Worm (Caenorhabditis elegans) whole organism, L4 larva: ENCODE data around the gene metl-2.

Experiments
- D1046.2 ChIP-seq: fragments of 200-800 bp; sonication (Bioruptor generic); IDR thresholded peaks from 2 replicates; pipeline ENCODE4 v1.3.6; 2022; ENCODE audit warnings: missing genetic modification characterization, missing compliant biosample characterization
- R02D3.7 ChIP-seq: fragments of 150-350 bp; sonication (generic microtip); optimal IDR thresholded peaks from 3 replicates; lab custom pipeline; 2014; ENCODE audit warnings: missing biosample characterization, missing genetic modification characterization
- Y105C5A.15 ChIP-seq: fragments of 200-800 bp; sonication (Bioruptor generic); IDR thresholded peaks from 2 replicates; pipeline ENCODE4 v1.3.6; 2022; ENCODE audit warnings: missing genetic modification characterization, missing compliant biosample characterization
- ZK546.5 ChIP-seq, 2 experiments: sonication (generic microtip); optimal IDR thresholded peaks; 2 replicates each; lab custom pipeline; 2017; ENCODE audit warnings: missing biosample characterization in 2 of 2, missing genetic modification characterization in 2 of 2
- aha-1 ChIP-seq: fragments of 150-350 bp; peaks from one replicate; lab custom pipeline; 2014; ENCODE audit warnings: missing biosample characterization, missing genetic modification characterization
- aly-2 ChIP-seq: sonication (generic microtip); optimal IDR thresholded peaks from 2 replicates; lab custom pipeline; 2018; ENCODE audit warnings: missing biosample characterization, missing genetic modification characterization
- attf-4 ChIP-seq: sonication (generic microtip); optimal IDR thresholded peaks from 3 replicates; lab custom pipeline; 2017; ENCODE audit warnings: missing biosample characterization, missing genetic modification characterization
- ceh-28 ChIP-seq: fragments of 150-350 bp; optimal IDR thresholded peaks from 2 replicates; lab custom pipeline; 2014; ENCODE audit warnings: missing biosample characterization, missing genetic modification reagents, missing genetic modification characterization
- ceh-44 ChIP-seq: fragments of 200-800 bp; sonication (Bioruptor generic); IDR thresholded peaks from 2 replicates; pipeline ENCODE4 v1.3.6; 2022; ENCODE audit warnings: missing genetic modification reagents, missing genetic modification characterization, missing compliant biosample characterization
- ceh-82 ChIP-seq: sonication (generic microtip); optimal IDR thresholded peaks from 2 replicates; lab custom pipeline; 2017; ENCODE audit warnings: missing biosample characterization, missing genetic modification characterization
- ces-1 ChIP-seq: fragments of 150-350 bp; sonication (generic microtip); optimal IDR thresholded peaks from 4 replicates; lab custom pipeline; 2014; ENCODE audit warnings: missing biosample characterization, missing genetic modification reagents, missing genetic modification characterization
- cey-2 ChIP-seq: sonication (generic microtip); optimal IDR thresholded peaks from 3 replicates; lab custom pipeline; 2017; ENCODE audit warnings: missing genetic modification characterization, mild to moderate bottlenecking, missing compliant biosample characterization, antibody characterized with exemption, borderline replicate concordance; ENCODE audit not compliant: insufficient read depth
- ctbp-1 ChIP-seq: fragments of 200-800 bp; sonication (Bioruptor generic); IDR thresholded peaks from 2 replicates; pipeline ENCODE4 v1.3.6; 2022; ENCODE audit warnings: missing genetic modification reagents, missing genetic modification characterization, missing compliant biosample characterization
- dmd-9 ChIP-seq: fragments of 200-800 bp; sonication (Bioruptor generic); IDR thresholded peaks from 2 replicates; pipeline ENCODE4 v1.3.6; 2022; ENCODE audit warnings: missing genetic modification reagents, missing genetic modification characterization, missing compliant biosample characterization
- egl-27 ChIP-seq: sonication (generic microtip); optimal IDR thresholded peaks from 3 replicates; lab custom pipeline; 2017; ENCODE audit warnings: missing biosample characterization, missing genetic modification reagents, missing genetic modification characterization
- fkh-10 ChIP-seq: fragments of 150-350 bp; optimal IDR thresholded peaks from 2 replicates; lab custom pipeline; 2014; ENCODE audit warnings: missing biosample characterization, missing genetic modification reagents, missing genetic modification characterization
- hlh-30 ChIP-seq: sonication (generic microtip); optimal IDR thresholded peaks from 2 replicates; lab custom pipeline; 2017; ENCODE audit warnings: antibody characterized with exemption, mild to moderate bottlenecking, missing genetic modification characterization, missing compliant biosample characterization; ENCODE audit not compliant: insufficient read depth
- lin-29 ChIP-seq: fragments of 200-800 bp; sonication (Bioruptor generic); IDR thresholded peaks from 2 replicates; pipeline ENCODE4 v1.3.6; 2022; ENCODE audit warnings: missing genetic modification reagents, missing genetic modification characterization, missing compliant biosample characterization
- nhr-111 ChIP-seq: fragments of 200-800 bp; sonication (Bioruptor generic); optimal IDR thresholded peaks from 2 replicates; lab custom pipeline; 2018; ENCODE audit warnings: mild to moderate bottlenecking, missing genetic modification characterization, missing compliant biosample characterization
- nhr-42 ChIP-seq: fragments of 200-800 bp; sonication (Bioruptor generic); IDR thresholded peaks from 2 replicates; pipeline ENCODE4 v1.3.6; 2022; ENCODE audit warnings: missing genetic modification characterization, missing compliant biosample characterization
- nhr-48 ChIP-seq: sonication (generic microtip); optimal IDR thresholded peaks from 2 replicates; lab custom pipeline; 2016; ENCODE audit warnings: mild to moderate bottlenecking, missing genetic modification characterization, missing compliant biosample characterization
- nhr-76 ChIP-seq: fragments of 150-350 bp; optimal IDR thresholded peaks from 2 replicates; lab custom pipeline; 2014; ENCODE audit warnings: missing biosample characterization, missing genetic modification characterization
- pha-4 ChIP-seq, 2 experiments: fragments of 150-350 bp in 1 of 2; fragments of 200-800 bp in 1 of 2; sonication (Bioruptor generic) in 1 of 2; IDR thresholded peaks in 1 of 2; optimal IDR thresholded peaks in 1 of 2; 2 replicates each; pipeline versions ENCODE4 v1.3.6 to Lab custom; 2014 to 2022; ENCODE audit warnings: missing genetic modification characterization in 2 of 2, missing genetic modification reagents in 2 of 2, missing biosample characterization in 1 of 2, missing compliant biosample characterization in 1 of 2
- php-3 ChIP-seq: fragments of 200-800 bp; sonication (Bioruptor generic); IDR thresholded peaks from 2 replicates; pipeline ENCODE4 v1.3.6; 2022; ENCODE audit warnings: missing genetic modification reagents, missing genetic modification characterization, missing compliant biosample characterization
- snpc-4 ChIP-seq: fragments of 150-350 bp; optimal IDR thresholded peaks from 2 replicates; lab custom pipeline; 2014; ENCODE audit warnings: missing biosample characterization, missing genetic modification characterization
- spr-3 ChIP-seq: fragments of 200-800 bp; sonication (Bioruptor generic); optimal IDR thresholded peaks from 2 replicates; lab custom pipeline; 2018; ENCODE audit warnings: mild to moderate bottlenecking, missing genetic modification characterization, missing compliant biosample characterization
- tag-97 ChIP-seq: fragments of 200-800 bp; sonication (Bioruptor generic); IDR thresholded peaks from 2 replicates; pipeline ENCODE4 v1.3.6; 2022; ENCODE audit warnings: missing genetic modification characterization, missing compliant biosample characterization
- tra-1 ChIP-seq: fragments of 200-800 bp; sonication (Bioruptor generic); IDR thresholded peaks from 2 replicates; pipeline ENCODE4 v1.3.6; 2022; ENCODE audit warnings: missing genetic modification reagents, missing genetic modification characterization, missing compliant biosample characterization
- unc-39 ChIP-seq: sonication (generic microtip); optimal IDR thresholded peaks from 2 replicates; lab custom pipeline; 2017; ENCODE audit warnings: missing biosample characterization, missing genetic modification characterization
- zip-11 ChIP-seq: fragments of 200-800 bp; sonication (Bioruptor generic); IDR thresholded peaks from 2 replicates; pipeline ENCODE4 v1.3.6; 2022; ENCODE audit warnings: missing genetic modification characterization, missing compliant biosample characterization
- zip-2 ChIP-seq: fragments of 150-350 bp; optimal IDR thresholded peaks from 2 replicates; lab custom pipeline; 2014; ENCODE audit warnings: missing biosample characterization, missing genetic modification characterization
- ztf-7 ChIP-seq: fragments of 150-350 bp; optimal IDR thresholded peaks from 2 replicates; lab custom pipeline; 2014; ENCODE audit warnings: missing biosample characterization, missing genetic modification characterization

Gene metl-2

ce11 chrII:14938319-14938718 is 31.4 kb upstream of the metl-2 start:
- TF ChIP-seq lin-29: no peak
- 0 out of 2 replicates have a peak, but pooled peaks have one; percentile 43 for TF ChIP-seq ctbp-1 (GFP tag; lab: Robert Waterston, UW)
- no peak for TF ChIP-seq ceh-82
- no peak for TF ChIP-seq nhr-111 (GFP tag; lab: Kevin White, UChicago)
- no peak for TF ChIP-seq attf-4
- TF ChIP-seq nhr-48: no peak
- no peak for TF ChIP-seq dmd-9 (GFP tag; lab: Robert Waterston, UW)
- no peak for TF ChIP-seq zip-2
- TF ChIP-seq nhr-76 (tag; lab: Kevin White, UChicago): no peak
- peak; percentile 92 for TF ChIP-seq ces-1
- peak; percentile 94 for TF ChIP-seq fkh-10 (GFP tag; lab: Kevin White, UChicago)

- TF ChIP-seq ctbp-1 (GFP tag; lab: Robert Waterston, UW) (no peak), nhr-42 (GFP tag; lab: Robert Waterston, UW) (0 out of 2 replicates have a peak, but pooled peaks have one; percentile 43)
Observed at ce11 chrII:14940325-14940724, 29.4 kb upstream of the metl-2 start.

ce11 chrII:14940980-14941379 is 28.7 kb upstream of the metl-2 start:
- TF ChIP-seq nhr-48 (no peak), ceh-44 (no peak), php-3 (GFP tag; lab: Robert Waterston, UW) (no peak), ZK546.5 (tag; optimal IDR thresholded peaks at IDR 0.05; lab: Kevin White, UChicago) (no peak), cey-2 (tag; lab: Kevin White, UChicago) (no peak), nhr-42 (GFP tag; lab: Robert Waterston, UW) (no peak)

- TF ChIP-seq tag-97: no peak
- no peak for TF ChIP-seq Y105C5A.15 (GFP tag; lab: Robert Waterston, UW)
- TF ChIP-seq unc-39 (tag; lab: Kevin White, UChicago): no peak
- TF ChIP-seq ceh-28 (tag; lab: Kevin White, UChicago): no peak
- TF ChIP-seq egl-27 (tag; lab: Kevin White, UChicago): no peak
- TF ChIP-seq pha-4 (GFP tag; IDR thresholded peaks at IDR 0.05; lab: Robert Waterston, UW): no peak
- no peak for TF ChIP-seq pha-4 (tag; optimal IDR thresholded peaks at IDR 0.05; lab: Kevin White, UChicago)
- TF ChIP-seq aly-2 (tag; lab: Kevin White, UChicago): no peak
- no peak for TF ChIP-seq snpc-4 (tag; lab: Kevin White, UChicago)
- TF ChIP-seq spr-3 (GFP tag; lab: Kevin White, UChicago): no peak
- TF ChIP-seq R02D3.7 (tag; lab: Kevin White, UChicago): no peak
- TF ChIP-seq D1046.2 (GFP tag; lab: Robert Waterston, UW): no peak
- TF ChIP-seq ztf-7: no peak
- no peak for TF ChIP-seq ctbp-1 (GFP tag; lab: Robert Waterston, UW)
- TF ChIP-seq tra-1 (GFP tag; lab: Robert Waterston, UW): no peak
- no peak for TF ChIP-seq php-3 (GFP tag; lab: Robert Waterston, UW)
- no peak for TF ChIP-seq zip-11 (GFP tag; lab: Robert Waterston, UW)
- no peak for TF ChIP-seq ces-1
- no peak for TF ChIP-seq nhr-42 (GFP tag; lab: Robert Waterston, UW)
- no peak for TF ChIP-seq dmd-9 (GFP tag; lab: Robert Waterston, UW)
- no peak for TF ChIP-seq attf-4
Observed at ce11 chrII:14945518-14945917, 24.2 kb upstream of the metl-2 start.

ce11 chrII:14946545-14946944 is 23.2 kb upstream of the metl-2 start:
- TF ChIP-seq hlh-30 (tag; lab: Kevin White, UChicago) (no peak), aha-1 (tag; lab: Kevin White, UChicago) (peak; percentile 39), fkh-10 (GFP tag; lab: Kevin White, UChicago) (peak; percentile 19), nhr-42 (GFP tag; lab: Robert Waterston, UW) (peak; percentile 67; the same call in 1 of the 2 replicates)
